Fruit fly (Drosophila melanogaster) whole organism, prepupa: ENCODE measurements around the gene Dus4.
A peak's percentile ranks its signal among the peaks of the same experiment; 100 is the strongest.

ENCODE experiments used
- Blimp-1 ChIP-seq: fragments of 200-800 bp; sonication (Bioruptor generic); optimal IDR thresholded peaks from 3 replicates; lab custom pipeline; 2017; ENCODE audit warnings: missing biosample characterization, missing genetic modification characterization, mild to moderate bottlenecking, moderate library complexity, missing genetic modification reagents
- CG10631 ChIP-seq: fragments of 200-800 bp; sonication (Bioruptor generic); optimal IDR thresholded peaks from 2 replicates; lab custom pipeline; 2016; ENCODE audit warnings: missing biosample characterization, missing genetic modification characterization
- CG10669 ChIP-seq: fragments of 200-800 bp; sonication (Bioruptor generic); optimal IDR thresholded peaks from 3 replicates; lab custom pipeline; 2018; ENCODE audit warnings: missing biosample characterization, mild to moderate bottlenecking, missing genetic modification characterization, moderate library complexity
- CG11762 ChIP-seq: fragments of 200-800 bp; sonication (Bioruptor generic); optimal IDR thresholded peaks from 3 replicates; lab custom pipeline; 2016; ENCODE audit warnings: missing biosample characterization, missing genetic modification characterization; ENCODE audit not compliant: insufficient read depth
- CG1621 ChIP-seq: fragments of 200-800 bp; sonication (Bioruptor generic); optimal IDR thresholded peaks from 3 replicates; lab custom pipeline; 2018; ENCODE audit warnings: missing biosample characterization, mild to moderate bottlenecking, missing genetic modification characterization
- CG16779 ChIP-seq: fragments of 200-800 bp; sonication (Bioruptor generic); optimal IDR thresholded peaks from 3 replicates; lab custom pipeline; 2017; ENCODE audit warnings: missing biosample characterization, mild to moderate bottlenecking, missing genetic modification characterization
- CG34406 ChIP-seq: fragments of 200-800 bp; sonication (Bioruptor generic); optimal IDR thresholded peaks from 3 replicates; lab custom pipeline; 2016; ENCODE audit warnings: missing biosample characterization, missing genetic modification characterization
- CG3919 ChIP-seq: fragments of 200-800 bp; sonication (Bioruptor generic); optimal IDR thresholded peaks from 3 replicates; lab custom pipeline; 2016; ENCODE audit warnings: missing biosample characterization, missing genetic modification characterization
- CG4318 ChIP-seq: fragments of 200-800 bp; sonication (Bioruptor generic); optimal IDR thresholded peaks from 3 replicates; lab custom pipeline; 2017; ENCODE audit warnings: missing biosample characterization, mild to moderate bottlenecking, missing genetic modification characterization
- CG6163 ChIP-seq: fragments of 200-800 bp; sonication (Bioruptor generic); IDR thresholded peaks from 3 replicates; pipeline ENCODE4 v1.3.6; 2022; ENCODE audit warnings: missing biosample characterization, missing genetic modification characterization
- CG6276 ChIP-seq: fragments of 200-800 bp; sonication (Bioruptor generic); optimal IDR thresholded peaks from 2 replicates; lab custom pipeline; 2017; ENCODE audit warnings: missing biosample characterization, mild to moderate bottlenecking, missing genetic modification characterization
- CG6854 ChIP-seq: fragments of 200-800 bp; sonication (Bioruptor generic); optimal IDR thresholded peaks from 2 replicates; lab custom pipeline; 2017; ENCODE audit warnings: missing biosample characterization, mild to moderate bottlenecking, missing genetic modification characterization
- CG7368 ChIP-seq: fragments of 200-800 bp; sonication (Bioruptor generic); optimal IDR thresholded peaks from 3 replicates; lab custom pipeline; 2016; ENCODE audit warnings: missing biosample characterization, missing genetic modification characterization
- CG8119 ChIP-seq: fragments of 200-800 bp; sonication (Bioruptor generic); IDR thresholded peaks from 3 replicates; pipeline ENCODE4 v1.3.6; 2022; ENCODE audit warnings: missing biosample characterization, missing genetic modification characterization
- CG8319 ChIP-seq: fragments of 200-800 bp; sonication (Bioruptor generic); optimal IDR thresholded peaks from 3 replicates; lab custom pipeline; 2016; ENCODE audit warnings: missing biosample characterization, missing genetic modification characterization
- CG8632 ChIP-seq: fragments of 200-800 bp; sonication (Bioruptor generic); optimal IDR thresholded peaks from 3 replicates; lab custom pipeline; 2016; ENCODE audit warnings: missing biosample characterization, missing genetic modification characterization
- CG9139 ChIP-seq: fragments of 200-800 bp; sonication (Bioruptor generic); optimal IDR thresholded peaks from 3 replicates; lab custom pipeline; 2017; ENCODE audit warnings: missing biosample characterization, mild to moderate bottlenecking, missing genetic modification characterization
- Eip75B ChIP-seq: fragments of 200-800 bp; sonication (Bioruptor generic); optimal IDR thresholded peaks from 3 replicates; lab custom pipeline; 2016; ENCODE audit warnings: missing biosample characterization, missing genetic modification characterization
- Eip93F ChIP-seq: fragments of 200-800 bp; sonication (Bioruptor generic); optimal IDR thresholded peaks from 2 replicates; lab custom pipeline; 2016; ENCODE audit warnings: missing biosample characterization, mild to moderate bottlenecking, missing genetic modification characterization
- Ets21C ChIP-seq: fragments of 200-800 bp; sonication (Bioruptor generic); optimal IDR thresholded peaks from 3 replicates; lab custom pipeline; 2016; ENCODE audit warnings: missing biosample characterization, missing genetic modification characterization
- Hr38 ChIP-seq: sonication (Bioruptor generic); optimal IDR thresholded peaks from 2 replicates; lab custom pipeline; 2016; ENCODE audit warnings: missing biosample characterization, missing genetic modification characterization
- Hr39 ChIP-seq: fragments of 200-800 bp; sonication (Bioruptor generic); optimal IDR thresholded peaks from 2 replicates; lab custom pipeline; 2016; ENCODE audit warnings: missing biosample characterization, missing genetic modification characterization
- Hr4 ChIP-seq: fragments of 200-800 bp; sonication (Bioruptor generic); optimal IDR thresholded peaks from 3 replicates; lab custom pipeline; 2016; ENCODE audit warnings: missing biosample characterization, missing genetic modification characterization
- Met ChIP-seq: fragments of 200-800 bp; sonication (Bioruptor generic); optimal IDR thresholded peaks from 3 replicates; lab custom pipeline; 2016; ENCODE audit warnings: missing biosample characterization, missing genetic modification characterization
- Smox ChIP-seq: fragments of 200-800 bp; sonication (Bioruptor generic); optimal IDR thresholded peaks from 3 replicates; lab custom pipeline; 2016; ENCODE audit warnings: missing biosample characterization, missing genetic modification characterization
- Sox14 ChIP-seq: fragments of 200-800 bp; sonication (Bioruptor generic); optimal IDR thresholded peaks from 3 replicates; lab custom pipeline; 2016; ENCODE audit warnings: missing biosample characterization, missing genetic modification characterization
- Sox15 ChIP-seq: fragments of 200-800 bp; sonication (Bioruptor generic); optimal IDR thresholded peaks from 3 replicates; lab custom pipeline; 2016; ENCODE audit warnings: missing biosample characterization, missing genetic modification characterization
- achi ChIP-seq: fragments of 200-800 bp; sonication (Bioruptor generic); optimal IDR thresholded peaks from 3 replicates; lab custom pipeline; 2016; ENCODE audit warnings: missing biosample characterization, missing genetic modification characterization
- acj6 ChIP-seq: fragments of 200-800 bp; sonication (Bioruptor generic); optimal IDR thresholded peaks from 3 replicates; lab custom pipeline; 2016; ENCODE audit warnings: missing biosample characterization, missing genetic modification characterization
- cyc ChIP-seq: fragments of 200-800 bp; sonication (Bioruptor generic); optimal IDR thresholded peaks from 3 replicates; lab custom pipeline; 2016; ENCODE audit warnings: missing biosample characterization, missing genetic modification characterization
- dac ChIP-seq: fragments of 200-800 bp; sonication (Bioruptor generic); optimal IDR thresholded peaks from 2 replicates; lab custom pipeline; 2017; ENCODE audit warnings: missing biosample characterization, mild to moderate bottlenecking, missing genetic modification characterization
- dsx ChIP-seq: fragments of 200-800 bp; optimal IDR thresholded peaks from 3 replicates; lab custom pipeline; 2019; ENCODE audit warnings: missing biosample characterization, mild to moderate bottlenecking, missing genetic modification characterization, moderate library complexity; ENCODE audit not compliant: poor library complexity, severe bottlenecking
- fd59A ChIP-seq: fragments of 200-800 bp; sonication (Bioruptor generic); optimal IDR thresholded peaks from 2 replicates; lab custom pipeline; 2017; ENCODE audit warnings: missing biosample characterization, mild to moderate bottlenecking, missing genetic modification characterization, missing genetic modification reagents
- fd85E ChIP-seq: fragments of 200-800 bp; sonication (Bioruptor generic); optimal IDR thresholded peaks from 3 replicates; lab custom pipeline; 2016; ENCODE audit warnings: missing biosample characterization, missing genetic modification characterization
- fkh ChIP-seq: fragments of 200-800 bp; sonication (Bioruptor generic); optimal IDR thresholded peaks from 3 replicates; lab custom pipeline; 2017; ENCODE audit warnings: missing biosample characterization, mild to moderate bottlenecking, missing genetic modification characterization, moderate library complexity
- lz ChIP-seq: fragments of 200-800 bp; sonication (Bioruptor generic); optimal IDR thresholded peaks from 3 replicates; lab custom pipeline; 2016; ENCODE audit warnings: missing biosample characterization, missing genetic modification characterization
- net ChIP-seq: fragments of 200-800 bp; sonication (Bioruptor generic); optimal IDR thresholded peaks from 3 replicates; lab custom pipeline; 2016; ENCODE audit warnings: missing biosample characterization, missing genetic modification characterization
- pdm3 ChIP-seq: fragments of 200-800 bp; sonication (Bioruptor generic); optimal IDR thresholded peaks from 3 replicates; lab custom pipeline; 2016; ENCODE audit warnings: missing biosample characterization, missing genetic modification characterization
- salr ChIP-seq, 2 experiments: fragments of 200-800 bp; sonication (Bioruptor generic); optimal IDR thresholded peaks; 3 replicates each; lab custom pipeline; 2016 to 2018; ENCODE audit warnings: missing biosample characterization in 2 of 2, missing genetic modification characterization in 2 of 2, mild to moderate bottlenecking in 1 of 2
- spab ChIP-seq: fragments of 200-800 bp; sonication (Bioruptor generic); optimal IDR thresholded peaks from 2 replicates; lab custom pipeline; 2017; ENCODE audit warnings: missing biosample characterization, mild to moderate bottlenecking, missing genetic modification characterization, missing genetic modification reagents
- ss ChIP-seq, 2 experiments: fragments of 200-800 bp; sonication (Bioruptor generic); optimal IDR thresholded peaks; 2 replicates in 1 of 2; 3 replicates in 1 of 2; lab custom pipeline; 2017 to 2018; ENCODE audit warnings: mild to moderate bottlenecking in 2 of 2, missing biosample characterization in 2 of 2, missing genetic modification characterization in 2 of 2, moderate library complexity in 1 of 2
- svp ChIP-seq: fragments of 200-800 bp; sonication (Bioruptor generic); peaks from one replicate; lab custom pipeline; 2016; ENCODE audit warnings: missing biosample characterization, missing genetic modification characterization
- topi ChIP-seq: fragments of 200-800 bp; sonication (Bioruptor generic); optimal IDR thresholded peaks from 3 replicates; lab custom pipeline; 2016; ENCODE audit warnings: missing biosample characterization, missing genetic modification characterization

Dus4 gene

DNA sequence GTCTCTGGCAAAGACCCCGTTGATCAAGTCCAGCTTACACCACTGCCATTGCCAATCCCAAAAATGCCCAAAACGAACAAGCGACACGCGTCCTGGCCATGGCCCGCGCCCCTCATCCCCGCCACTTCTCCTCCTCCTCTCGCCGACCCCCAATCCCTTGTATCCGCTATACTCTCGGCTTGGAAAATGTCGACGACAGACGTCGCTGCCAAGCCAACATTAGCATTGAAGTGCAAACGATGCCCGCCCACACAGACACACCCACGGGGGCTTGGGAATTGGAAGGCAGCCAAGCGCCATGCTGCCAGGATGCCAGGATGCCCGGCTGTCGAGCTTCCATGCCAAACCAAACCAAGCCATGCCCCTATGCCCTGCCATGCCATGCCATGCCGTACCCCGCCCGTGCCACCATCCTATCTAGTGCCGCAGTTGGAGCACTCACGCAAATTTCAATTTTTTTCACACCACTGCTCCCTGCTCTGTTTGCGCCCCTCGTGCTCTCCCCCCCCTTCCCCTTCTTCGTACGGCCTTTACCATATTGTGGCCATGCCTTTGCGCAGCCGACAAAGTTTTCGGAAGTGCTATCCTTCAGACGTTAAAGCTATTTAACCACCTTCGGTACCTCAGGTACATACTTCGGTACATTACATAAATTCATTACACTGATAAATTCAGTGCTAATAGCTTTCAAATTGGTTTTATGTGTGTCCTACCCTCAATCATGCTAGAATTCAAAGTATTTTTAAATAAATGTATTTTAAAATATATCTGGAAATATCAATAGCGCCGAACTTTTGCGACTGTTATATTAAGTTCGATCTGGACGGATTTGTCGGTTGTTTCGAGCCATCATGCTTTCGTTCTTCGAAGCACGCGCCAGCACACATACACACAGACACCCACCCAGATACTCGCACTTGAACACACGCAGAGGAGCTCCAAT lies 41.5 kb upstream of the Dus4 start (continued):
- TF ChIP-seq cyc (GFP tag; lab: Kevin White, UChicago) (peak; percentile 71), topi (GFP tag; lab: Kevin White, UChicago) (peak; percentile 81), CG34406 (GFP tag; lab: Kevin White, UChicago) (peak; percentile 80), CG8632 (peak; percentile 84), Hr39 (GFP tag; lab: Kevin White, UChicago) (peak; percentile 67), dsx (GFP tag; lab: Kevin White, UChicago) (peak; percentile 84), CG10669 (GFP tag; lab: Kevin White, UChicago) (peak; percentile 84), fd85E (GFP tag; lab: Kevin White, UChicago) (peak; percentile 1), fd59A (GFP tag; lab: Kevin White, UChicago) (peak; percentile 87), CG1621 (tag; lab: Kevin White, UChicago) (peak; percentile 81), ss (GFP tag; optimal IDR thresholded peaks at IDR 0.05; lab: Kevin White, UChicago) (peak; percentile 92 to 96), CG6276 (peak; percentile 72), net (GFP tag; lab: Kevin White, UChicago) (peak; percentile 72), dac (peak; percentile 53), Met (GFP tag; lab: Kevin White, UChicago) (peak; percentile 84), Ets21C (peak; percentile 65)

DNA sequence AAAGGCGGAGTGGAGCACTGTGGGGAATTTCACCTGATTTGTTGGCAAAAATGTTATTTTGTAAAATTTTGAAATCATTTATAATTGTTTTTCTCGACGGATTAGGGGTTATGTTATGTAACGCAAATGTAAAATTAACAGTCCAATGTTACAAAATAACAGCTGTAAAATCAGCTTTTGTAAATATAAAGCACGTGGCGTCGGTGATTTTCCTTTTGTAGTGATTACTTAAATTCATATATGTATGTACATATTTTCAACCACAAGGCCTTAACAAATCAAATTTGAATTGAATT lies 40.9 kb upstream of the Dus4 start, which contains the start of gene CG15172:
CG15172 (plus strand) TSS at position 197 of the 296 bp plus-strand sequence.
- no peak for TF ChIP-seq salr (GFP tag; optimal IDR thresholded peaks at IDR 0.05; lab: Kevin White, UChicago)
- no peak for TF ChIP-seq achi
- TF ChIP-seq Sox15: no peak
- no peak for TF ChIP-seq dsx (GFP tag; lab: Kevin White, UChicago)
- TF ChIP-seq CG6163: no peak
- TF ChIP-seq CG8119 (GFP tag; lab: Robert Waterston, UW): no peak
- TF ChIP-seq acj6: no peak
- TF ChIP-seq svp: no peak
- no peak for TF ChIP-seq CG8319
- TF ChIP-seq Blimp-1: no peak
- no peak for TF ChIP-seq CG4318 (GFP tag; lab: Kevin White, UChicago)
- no peak for TF ChIP-seq pdm3 (GFP tag; lab: Kevin White, UChicago)
- no peak for TF ChIP-seq CG34406 (GFP tag; lab: Kevin White, UChicago)
- TF ChIP-seq net (GFP tag; lab: Kevin White, UChicago): no peak
- no peak for TF ChIP-seq CG10631
- TF ChIP-seq lz: no peak
- no peak for TF ChIP-seq Eip93F
- TF ChIP-seq Met (GFP tag; lab: Kevin White, UChicago): no peak
- no peak for TF ChIP-seq CG11762
- TF ChIP-seq CG3919 (GFP tag; lab: Kevin White, UChicago): no peak

DNA sequence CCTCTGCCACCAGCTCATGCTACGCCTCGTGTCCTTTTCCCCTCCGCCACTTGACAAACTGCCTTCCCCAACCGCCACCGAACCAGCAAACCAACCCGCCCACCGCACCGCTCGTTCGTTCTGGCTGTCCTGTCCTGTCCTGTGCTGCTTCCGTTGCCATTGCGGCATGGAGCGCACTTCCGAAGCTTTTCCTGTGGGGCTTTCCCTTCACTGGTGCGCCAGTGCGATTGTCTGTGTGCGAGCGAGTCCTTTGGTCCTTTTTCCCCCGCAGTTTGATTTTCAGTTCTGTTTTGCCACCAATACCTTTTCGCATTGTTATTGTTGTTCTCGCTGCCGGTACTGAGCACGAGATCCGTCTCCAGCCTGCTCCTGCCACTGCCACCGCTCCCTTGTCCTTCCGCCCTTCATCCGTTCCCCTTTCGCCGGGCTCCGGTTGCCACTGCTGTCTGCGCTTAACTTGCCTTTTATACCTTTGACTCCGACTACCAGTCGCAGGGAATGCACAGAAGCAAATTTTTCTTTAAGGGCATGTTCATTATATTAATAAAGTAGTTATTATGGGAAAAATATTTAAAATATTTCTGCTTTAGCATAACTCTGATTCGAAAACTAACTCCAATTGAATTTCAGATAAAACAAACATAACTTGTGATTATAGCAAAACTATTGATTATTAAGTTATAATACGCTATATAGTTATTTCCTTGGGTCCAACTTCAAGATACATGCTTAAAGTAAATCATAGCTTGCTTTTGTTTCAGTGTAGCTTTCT lies 38.9 kb upstream of the Dus4 start:
- TF ChIP-seq topi (GFP tag; lab: Kevin White, UChicago) (peak; percentile 51), spab (GFP tag; lab: Kevin White, UChicago) (peak; percentile 71), CG6163 (no peak), CG16779 (peak; percentile 10), Hr39 (GFP tag; lab: Kevin White, UChicago) (peak; percentile 34), CG4318 (GFP tag; lab: Kevin White, UChicago) (peak; percentile 28), Ets21C (peak; percentile 33), fkh (no peak), Sox15 (peak; percentile 42), Met (GFP tag; lab: Kevin White, UChicago) (peak; percentile 55), achi (peak; percentile 57), Sox14 (GFP tag; lab: Kevin White, UChicago) (peak; percentile 39), ss (GFP tag; optimal IDR thresholded peaks at IDR 0.05; lab: Kevin White, UChicago) (peak; percentile 27 to 71), Hr38 (GFP tag; lab: Kevin White, UChicago) (no peak), net (GFP tag; lab: Kevin White, UChicago) (peak; percentile 33), Blimp-1 (peak; percentile 30), Hr4 (GFP tag; lab: Kevin White, UChicago) (peak; percentile 48), Eip75B (GFP tag; lab: Kevin White, UChicago) (peak; percentile 53), Smox (peak; percentile 57), fd59A (GFP tag; lab: Kevin White, UChicago) (peak; percentile 49), CG9139 (peak; percentile 55), lz (peak; percentile 52), CG6854 (GFP tag; lab: Kevin White, UChicago) (no peak), pdm3 (GFP tag; lab: Kevin White, UChicago) (peak; percentile 46), CG8119 (GFP tag; lab: Robert Waterston, UW) (peak; percentile 57; the same call in 2 of the 3 replicates), CG7368 (no peak)
